Worm (Caenorhabditis elegans): Measurements from ENCODE around the gene art-1.
A peak's percentile ranks its signal among the peaks of the same experiment; 100 is the strongest.

Gene art-1

DNA sequence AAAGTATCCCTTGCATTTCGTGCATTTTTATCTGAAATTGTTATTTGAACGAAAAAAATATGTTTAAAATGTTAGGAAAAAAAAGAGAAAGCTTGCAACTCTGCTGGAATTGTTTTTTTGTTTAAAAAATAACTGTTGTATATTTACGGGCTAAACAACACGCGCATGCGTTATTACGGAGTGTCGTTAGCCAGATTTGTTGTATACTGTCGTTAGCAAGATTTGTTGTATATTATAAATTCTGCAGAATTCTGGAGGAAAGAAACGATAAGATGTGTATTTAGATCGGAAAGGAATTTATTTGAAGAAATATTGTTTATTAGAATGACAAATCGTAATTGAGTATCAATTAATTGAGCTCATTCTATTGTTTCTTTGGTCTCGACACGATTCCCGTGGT, 4.4 kb downstream of the art-1 start, which contains the start of gene eif-2Bgamma:
Gene eif-2Bgamma (minus strand): TSS at position 31 of the 400 bp plus-strand sequence.
- TF ChIP-seq ceh-39 (tag; optimal IDR thresholded peaks at IDR 0.05) (peak; percentile 1), ces-1 (GFP tag; optimal IDR thresholded peaks at IDR 0.05) (peak; percentile 42), ceh-43 (GFP tag; optimal IDR thresholded peaks at IDR 0.05) (no peak), lsy-2 (tag; optimal IDR thresholded peaks at IDR 0.05) (peak; percentile 60), nhr-12 (tag; optimal IDR thresholded peaks at IDR 0.05) (no peak), blmp-1 (tag; optimal IDR thresholded peaks at IDR 0.05) (no peak)

DNA sequence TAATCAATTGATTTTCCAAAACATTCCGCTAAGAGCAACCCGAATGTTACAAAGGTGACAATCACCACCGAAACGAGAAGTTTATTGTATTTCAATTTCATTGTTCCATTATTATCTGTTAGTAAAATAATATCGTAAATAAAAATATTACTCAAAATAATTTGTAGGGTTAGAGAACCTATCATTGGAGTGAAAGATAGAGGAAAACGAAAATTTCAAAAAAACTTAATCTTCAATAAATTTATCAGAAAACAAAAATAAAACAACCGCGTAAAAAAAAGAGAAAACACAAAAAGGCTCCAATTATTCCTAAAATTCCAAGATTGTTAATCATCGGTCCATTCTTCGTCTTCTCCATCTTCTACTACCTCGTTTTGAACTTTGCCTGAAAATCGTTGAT, 6.5 kb downstream of the art-1 start, which contains the start of gene tra-2:
Gene tra-2 (minus strand): TSS at position 101 of the 400 bp plus-strand sequence.
- TF ChIP-seq bed-3 (GFP tag; optimal IDR thresholded peaks at IDR 0.05), result no peak
- TF ChIP-seq lin-32 (GFP tag; optimal IDR thresholded peaks at IDR 0.05), result no peak
- TF ChIP-seq nhr-237 (tag; optimal IDR thresholded peaks at IDR 0.05), result no peak
- TF ChIP-seq mep-1 (tag; optimal IDR thresholded peaks at IDR 0.05), result no peak
- TF ChIP-seq tbx-8 (GFP tag; optimal IDR thresholded peaks at IDR 0.05), result no peak
- no peak for TF ChIP-seq nhr-12 (tag; optimal IDR thresholded peaks at IDR 0.05)
- no peak for TF ChIP-seq blmp-1 (tag; optimal IDR thresholded peaks at IDR 0.05)
- no peak for TF ChIP-seq sem-2 (GFP tag; optimal IDR thresholded peaks at IDR 0.05)
- no peak for TF ChIP-seq unc-39 (tag; optimal IDR thresholded peaks at IDR 0.05)
- no peak for TF ChIP-seq ceh-39 (tag; optimal IDR thresholded peaks at IDR 0.05)
- TF ChIP-seq mls-2 (tag; optimal IDR thresholded peaks at IDR 0.05), result no peak
- TF ChIP-seq lsy-2 (tag; optimal IDR thresholded peaks at IDR 0.05), result no peak
- TF ChIP-seq elt-1 (tag; optimal IDR thresholded peaks at IDR 0.05; ENCODE audit: borderline replicate concordance, insufficient read depth), result no peak
- no peak for TF ChIP-seq ham-2 (GFP tag; optimal IDR thresholded peaks at IDR 0.05)
- TF ChIP-seq ceh-83 (GFP tag; optimal IDR thresholded peaks at IDR 0.05), result no peak
- no peak for TF ChIP-seq lin-13 (tag; optimal IDR thresholded peaks at IDR 0.05)
- TF ChIP-seq M03D4.4 (tag; optimal IDR thresholded peaks at IDR 0.05), result no peak
- no peak for TF ChIP-seq snpc-4 (tag; optimal IDR thresholded peaks at IDR 0.05)
- TF ChIP-seq hlh-1 (tag; optimal IDR thresholded peaks at IDR 0.05), result no peak
- no peak for TF ChIP-seq ceh-43 (GFP tag; optimal IDR thresholded peaks at IDR 0.05)

DNA sequence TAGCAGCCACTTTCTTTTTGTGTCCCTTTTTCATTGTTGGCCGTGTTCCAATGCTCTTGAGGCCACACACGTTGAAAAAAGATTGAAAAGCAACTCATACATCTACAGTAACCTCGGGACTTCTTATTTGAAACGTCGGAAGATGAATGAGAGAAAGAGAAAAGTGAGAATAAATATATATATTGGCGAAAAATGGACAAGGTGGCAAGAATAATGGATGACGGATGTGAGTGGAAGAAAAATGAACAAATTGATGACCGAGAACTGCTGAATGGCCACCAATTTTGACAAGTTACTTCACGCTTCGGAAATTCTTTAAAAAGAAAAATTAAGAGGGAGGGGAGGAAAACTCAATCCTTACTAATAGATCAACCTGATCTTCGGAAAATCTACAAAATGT, 13.9 kb downstream of the art-1 start:
- TF ChIP-seq sptf-1 (tag; optimal IDR thresholded peaks at IDR 0.05) (no peak), ceh-83 (GFP tag; optimal IDR thresholded peaks at IDR 0.05) (no peak), flh-1 (GFP tag; optimal IDR thresholded peaks at IDR 0.05) (no peak), nhr-12 (tag; optimal IDR thresholded peaks at IDR 0.05) (no peak)

DNA sequence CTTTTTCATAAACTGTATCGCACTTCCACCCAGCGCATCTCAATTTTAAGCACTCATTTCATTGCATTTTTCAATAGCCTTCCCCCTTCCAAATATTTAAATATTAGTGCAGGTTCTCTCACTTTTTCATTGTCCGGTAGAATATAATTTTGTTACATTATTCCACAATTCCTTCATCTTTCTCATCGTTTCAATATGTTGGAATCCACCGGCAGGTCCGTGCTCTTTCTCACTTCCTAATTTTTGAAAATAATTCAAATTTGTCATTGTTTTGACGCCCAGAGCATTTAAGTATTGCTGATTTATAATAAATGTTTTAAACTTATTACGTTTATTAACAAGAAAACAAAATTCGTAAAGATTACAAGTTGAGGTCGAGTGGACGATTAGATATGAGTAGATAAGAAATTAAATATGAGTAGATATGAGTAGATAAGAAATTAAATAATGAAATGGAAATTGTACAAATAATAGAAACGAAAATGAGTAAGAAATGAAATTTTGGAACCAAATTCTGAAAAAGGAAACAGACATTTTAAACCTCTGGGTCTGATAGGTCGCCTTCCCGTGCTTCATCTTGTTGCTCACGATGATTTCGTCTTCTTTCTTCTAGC, 16.8 kb downstream of the art-1 start:
- TF ChIP-seq ceh-43 (GFP tag; optimal IDR thresholded peaks at IDR 0.05), result no peak
- TF ChIP-seq nhr-2 (tag; optimal IDR thresholded peaks at IDR 0.05), result no peak
- TF ChIP-seq unc-39 (tag; optimal IDR thresholded peaks at IDR 0.05), result no peak
- no peak for TF ChIP-seq hlh-1 (tag; optimal IDR thresholded peaks at IDR 0.05)
- TF ChIP-seq lin-13 (tag; optimal IDR thresholded peaks at IDR 0.05), result no peak
- no peak for TF ChIP-seq drap-1 (GFP tag; optimal IDR thresholded peaks at IDR 0.05)
- TF ChIP-seq unc-120 (tag; optimal IDR thresholded peaks at IDR 0.05; ENCODE audit: poor library complexity, severe bottlenecking), result no peak
- no peak for TF ChIP-seq M03D4.4 (tag; optimal IDR thresholded peaks at IDR 0.05)
- no peak for TF ChIP-seq mep-1 (tag; optimal IDR thresholded peaks at IDR 0.05)
- TF ChIP-seq pha-4 (tag; optimal IDR thresholded peaks at IDR 0.05), result no peak
- TF ChIP-seq ceh-39 (tag; optimal IDR thresholded peaks at IDR 0.05), result no peak
- no peak for TF ChIP-seq ztf-11 (tag; optimal IDR thresholded peaks at IDR 0.05)
- TF ChIP-seq ham-2 (GFP tag; optimal IDR thresholded peaks at IDR 0.05), result no peak
- no peak for TF ChIP-seq elt-1 (tag; optimal IDR thresholded peaks at IDR 0.05; ENCODE audit: borderline replicate concordance, insufficient read depth)
- no peak for TF ChIP-seq elt-3 (tag; optimal IDR thresholded peaks at IDR 0.05)
- no peak for TF ChIP-seq ceh-83 (GFP tag; optimal IDR thresholded peaks at IDR 0.05)
- TF ChIP-seq nhr-237 (tag; optimal IDR thresholded peaks at IDR 0.05), result no peak
- TF ChIP-seq lsy-2 (tag; optimal IDR thresholded peaks at IDR 0.05), result no peak
- no peak for TF ChIP-seq blmp-1 (tag; optimal IDR thresholded peaks at IDR 0.05)
- TF ChIP-seq snpc-4 (tag; optimal IDR thresholded peaks at IDR 0.05), result no peak

DNA sequence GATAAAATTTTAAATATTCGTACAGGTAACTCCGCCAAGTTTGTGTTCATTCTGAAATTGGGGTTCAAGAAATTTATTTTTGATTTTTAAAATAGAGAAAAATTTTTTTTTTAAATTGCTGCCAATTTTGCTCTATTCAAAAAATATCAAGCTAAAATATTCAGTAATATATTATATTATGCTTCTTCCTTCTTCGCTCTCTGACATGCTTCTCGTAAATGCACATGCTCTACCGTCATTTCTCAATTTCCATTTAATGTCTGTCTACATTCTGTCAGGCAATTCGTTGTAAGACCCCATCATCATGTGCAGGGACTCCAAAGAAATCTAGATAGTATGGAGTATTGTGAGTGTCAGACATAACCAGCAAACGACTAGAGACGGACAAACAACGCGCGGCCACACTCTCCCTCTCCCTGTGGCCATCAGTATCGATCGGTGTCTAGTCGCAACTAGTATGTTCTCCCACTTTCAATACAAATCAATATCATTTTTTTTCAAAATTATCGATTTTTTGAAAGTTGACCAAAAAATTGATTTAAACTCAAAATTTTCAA, 20.7 kb downstream of the art-1 start, which contains the start of the genes malt-1 and ceh-38:
Gene malt-1 (minus strand): TSS at position 51 of the 557 bp plus-strand sequence.
Gene ceh-38 (plus strand): TSS at position 277 of the 557 bp plus-strand sequence.
- TF ChIP-seq sptf-1 (tag; optimal IDR thresholded peaks at IDR 0.05), result peak; percentile 66
- peak; percentile 4 for TF ChIP-seq M03D4.4 (tag; optimal IDR thresholded peaks at IDR 0.05)
- TF ChIP-seq blmp-1 (tag; optimal IDR thresholded peaks at IDR 0.05), result no peak
- peak; percentile 66 for TF ChIP-seq drap-1 (GFP tag; optimal IDR thresholded peaks at IDR 0.05)
- peak; percentile 31 for TF ChIP-seq ztf-11 (tag; optimal IDR thresholded peaks at IDR 0.05)
- peak; percentile 21 for TF ChIP-seq nhr-12 (tag; optimal IDR thresholded peaks at IDR 0.05)
- TF ChIP-seq nhr-237 (tag; optimal IDR thresholded peaks at IDR 0.05), result peak; percentile 93
- TF ChIP-seq ces-1 (GFP tag; optimal IDR thresholded peaks at IDR 0.05), result peak; percentile 92
- peak; percentile 26 for TF ChIP-seq nhr-28 (tag; optimal IDR thresholded peaks at IDR 0.05)
- TF ChIP-seq hlh-1 (tag; optimal IDR thresholded peaks at IDR 0.05), result peak; percentile 77
- TF ChIP-seq nhr-2 (tag; optimal IDR thresholded peaks at IDR 0.05), result peak; percentile 44
- TF ChIP-seq elt-1 (tag; optimal IDR thresholded peaks at IDR 0.05; ENCODE audit: borderline replicate concordance, insufficient read depth), result no peak
- TF ChIP-seq mab-5 (tag; optimal IDR thresholded peaks at IDR 0.05), result peak; percentile 87
- no peak for TF ChIP-seq ceh-43 (GFP tag; optimal IDR thresholded peaks at IDR 0.05)
- peak; percentile 91 for TF ChIP-seq mep-1 (tag; optimal IDR thresholded peaks at IDR 0.05)
- peak; percentile 34 for TF ChIP-seq ceh-83 (GFP tag; optimal IDR thresholded peaks at IDR 0.05)
- TF ChIP-seq unc-120 (tag; optimal IDR thresholded peaks at IDR 0.05; ENCODE audit: poor library complexity, severe bottlenecking), result peak; percentile 86
- peak; percentile 94 for TF ChIP-seq pha-4 (tag; optimal IDR thresholded peaks at IDR 0.05)
- TF ChIP-seq unc-39 (tag; optimal IDR thresholded peaks at IDR 0.05), result no peak
- TF ChIP-seq zip-8 (tag; optimal IDR thresholded peaks at IDR 0.05), result no peak
- peak; percentile 59 for TF ChIP-seq cnd-1 (tag; optimal IDR thresholded peaks at IDR 0.05)
- no peak for TF ChIP-seq elt-3 (tag; optimal IDR thresholded peaks at IDR 0.05)
- TF ChIP-seq sem-2 (GFP tag; optimal IDR thresholded peaks at IDR 0.05), result peak; percentile 6
- TF ChIP-seq mls-2 (tag; optimal IDR thresholded peaks at IDR 0.05), result peak; percentile 61
- peak; percentile 90 for TF ChIP-seq lsy-2 (tag; optimal IDR thresholded peaks at IDR 0.05)
- TF ChIP-seq ceh-39 (tag; optimal IDR thresholded peaks at IDR 0.05), result peak; percentile 95
- TF ChIP-seq lin-13 (tag; optimal IDR thresholded peaks at IDR 0.05), result peak; percentile 37
- no peak for TF ChIP-seq ham-2 (GFP tag; optimal IDR thresholded peaks at IDR 0.05)
- TF ChIP-seq snpc-4 (tag; optimal IDR thresholded peaks at IDR 0.05), result no peak
- peak; percentile 90 for TF ChIP-seq unc-62 (GFP tag; optimal IDR thresholded peaks at IDR 0.05)
